Fruit fly (Drosophila melanogaster): ENCODE results near the gene CG10803.

dm6 chrX:3442543-3443207 is 42.8 kb upstream of the CG10803 start:
- TF ChIP-seq CTCF (optimal IDR thresholded peaks at IDR 0.05) (no peak), CG8478 (optimal IDR thresholded peaks at IDR 0.05) (no peak)

All from S2 (cell line).